Fruit fly (Drosophila melanogaster) whole organism, embryonic: ENCODE measurements around the gene h-cup.

ENCODE experiments used
- Ada2b ChIP-seq: fragments of 200-800 bp; sonication (Bioruptor generic); IDR thresholded peaks from 2 replicates; pipeline ENCODE4 v1.3.6; 2022; ENCODE audit warnings: missing biosample characterization, missing genetic modification characterization
- Adf1 ChIP-seq: fragments of 200-800 bp; sonication (Bioruptor generic); IDR thresholded peaks from 2 replicates; pipeline ENCODE4 v1.3.6; 2022; ENCODE audit warnings: missing biosample characterization, missing genetic modification characterization
- Atf6 ChIP-seq: fragments of 200-800 bp; sonication (Bioruptor generic); IDR thresholded peaks from 2 replicates; pipeline ENCODE4 v1.3.6; 2022; ENCODE audit warnings: missing biosample characterization, missing genetic modification characterization
- CG1024 ChIP-seq: fragments of 200-800 bp; sonication (Bioruptor generic); IDR thresholded peaks from 2 replicates; pipeline ENCODE4 v1.3.6; 2022; ENCODE audit warnings: missing biosample characterization, missing genetic modification characterization
- CG10321 ChIP-seq: fragments of 200-800 bp; sonication (Bioruptor generic); IDR thresholded peaks from 2 replicates; pipeline ENCODE4 v1.3.6; 2022; ENCODE audit warnings: missing biosample characterization, missing genetic modification characterization
- CG10366 ChIP-seq: fragments of 200-800 bp; sonication (Bioruptor generic); IDR thresholded peaks from 2 replicates; pipeline ENCODE4 v1.3.6; 2022; ENCODE audit warnings: missing biosample characterization, missing genetic modification characterization
- CG10979 ChIP-seq: fragments of 200-800 bp; sonication (Bioruptor generic); optimal IDR thresholded peaks from 2 replicates; lab custom pipeline; 2018; ENCODE audit warnings: missing biosample characterization, mild to moderate bottlenecking, missing genetic modification characterization, moderate library complexity
- CG12104 ChIP-seq: fragments of 200-800 bp; sonication (Bioruptor generic); optimal IDR thresholded peaks from 3 replicates; lab custom pipeline; 2016; ENCODE audit warnings: missing biosample characterization, missing genetic modification characterization
- CG1233 ChIP-seq: fragments of 200-800 bp; sonication (Bioruptor generic); optimal IDR thresholded peaks from 4 replicates; lab custom pipeline; 2018; ENCODE audit warnings: missing biosample characterization, mild to moderate bottlenecking, missing genetic modification characterization
- CG13296 ChIP-seq: fragments of 200-800 bp; sonication (Bioruptor generic); optimal IDR thresholded peaks from 3 replicates; lab custom pipeline; 2018; ENCODE audit warnings: missing biosample characterization, mild to moderate bottlenecking, missing genetic modification characterization
- CG14441 ChIP-seq: fragments of 200-800 bp; sonication (Bioruptor generic); IDR thresholded peaks from 2 replicates; pipeline ENCODE4 v1.3.6; 2022; ENCODE audit warnings: missing biosample characterization, missing genetic modification characterization
- CG14667 ChIP-seq: fragments of 200-800 bp; sonication (Bioruptor generic); IDR thresholded peaks from 2 replicates; pipeline ENCODE4 v1.3.6; 2022; ENCODE audit warnings: missing biosample characterization, missing genetic modification characterization
- CG15011 ChIP-seq: fragments of 200-800 bp; sonication (Bioruptor generic); optimal IDR thresholded peaks from 3 replicates; lab custom pipeline; 2018; ENCODE audit warnings: missing biosample characterization, mild to moderate bottlenecking, missing genetic modification characterization
- CG17328 ChIP-seq: fragments of 200-800 bp; sonication (Bioruptor generic); IDR thresholded peaks from 2 replicates; pipeline ENCODE4 v1.3.6; 2022; ENCODE audit warnings: missing biosample characterization, missing genetic modification characterization
- CG30403 ChIP-seq: fragments of 200-800 bp; sonication (Bioruptor generic); optimal IDR thresholded peaks from 3 replicates; lab custom pipeline; 2016; ENCODE audit warnings: missing biosample characterization, missing genetic modification characterization
- CG32532 ChIP-seq: fragments of 200-800 bp; sonication (Bioruptor generic); IDR thresholded peaks from 2 replicates; pipeline ENCODE4 v1.3.6; 2022; ENCODE audit warnings: missing biosample characterization, missing genetic modification characterization
- CG32767 ChIP-seq: fragments of 200-800 bp; sonication (Bioruptor generic); IDR thresholded peaks from 2 replicates; pipeline ENCODE4 v1.3.6; 2022; ENCODE audit warnings: missing biosample characterization, missing genetic modification characterization
- CG3838 ChIP-seq: fragments of 200-800 bp; sonication (Bioruptor generic); optimal IDR thresholded peaks from 3 replicates; lab custom pipeline; 2016; ENCODE audit warnings: missing biosample characterization, missing genetic modification characterization
- CG6254 ChIP-seq: fragments of 200-800 bp; sonication (Bioruptor generic); optimal IDR thresholded peaks from 3 replicates; lab custom pipeline; 2017; ENCODE audit warnings: mild to moderate bottlenecking, missing biosample characterization, missing genetic modification reagents, missing genetic modification characterization
- CG6683 ChIP-seq: fragments of 200-800 bp; sonication (Bioruptor generic); optimal IDR thresholded peaks from 2 replicates; lab custom pipeline; 2017; ENCODE audit warnings: missing biosample characterization, mild to moderate bottlenecking, missing genetic modification characterization, missing genetic modification reagents
- CG6765 ChIP-seq: fragments of 200-800 bp; sonication (Bioruptor generic); optimal IDR thresholded peaks from 3 replicates; lab custom pipeline; 2017; ENCODE audit warnings: missing biosample characterization, mild to moderate bottlenecking, missing genetic modification characterization
- CG9876 ChIP-seq: fragments of 200-800 bp; sonication (Bioruptor generic); optimal IDR thresholded peaks from 2 replicates; lab custom pipeline; 2016; ENCODE audit warnings: missing biosample characterization, missing genetic modification characterization
- Camta ChIP-seq: fragments of 200-800 bp; sonication (Bioruptor generic); optimal IDR thresholded peaks from 2 replicates; lab custom pipeline; 2016; ENCODE audit warnings: missing biosample characterization, missing genetic modification characterization
- Dbx ChIP-seq: fragments of 200-800 bp; sonication (Bioruptor generic); IDR thresholded peaks from 3 replicates; pipeline ENCODE4 v1.3.6; 2022; ENCODE audit warnings: missing biosample characterization, missing genetic modification characterization
- Drgx ChIP-seq: fragments of 200-800 bp; sonication (Bioruptor generic); IDR thresholded peaks from 2 replicates; pipeline ENCODE4 v1.3.6; 2022; ENCODE audit warnings: missing biosample characterization, missing genetic modification characterization
- Elba2 ChIP-seq: fragments of 200-800 bp; sonication (Bioruptor generic); optimal IDR thresholded peaks from 3 replicates; lab custom pipeline; 2016; ENCODE audit warnings: missing biosample characterization, missing genetic modification characterization
- Ets65A ChIP-seq: fragments of 200-800 bp; sonication (Bioruptor generic); peaks from one replicate; lab custom pipeline; 2016; ENCODE audit warnings: missing biosample characterization, missing genetic modification characterization
- Fer1 ChIP-seq: fragments of 200-800 bp; sonication (Bioruptor generic); optimal IDR thresholded peaks from 2 replicates; lab custom pipeline; 2017; ENCODE audit warnings: missing biosample characterization, mild to moderate bottlenecking, missing genetic modification characterization
- Fer2 ChIP-seq: fragments of 200-800 bp; sonication (Bioruptor generic); optimal IDR thresholded peaks from 2 replicates; lab custom pipeline; 2018; ENCODE audit warnings: missing biosample characterization, mild to moderate bottlenecking, missing genetic modification characterization, moderate library complexity
- Hr3 ChIP-seq: fragments of 200-800 bp; sonication (Bioruptor generic); optimal IDR thresholded peaks from 3 replicates; lab custom pipeline; 2016; ENCODE audit warnings: missing biosample characterization, missing genetic modification characterization
- Hr39 ChIP-seq: fragments of >200 bp; optimal IDR thresholded peaks from 2 replicates; lab custom pipeline; 2017
- Hsf ChIP-seq: fragments of 200-800 bp; sonication (Bioruptor generic); optimal IDR thresholded peaks from 3 replicates; lab custom pipeline; 2016; ENCODE audit warnings: missing biosample characterization, missing genetic modification characterization
- Meics ChIP-seq: fragments of 200-800 bp; sonication (Bioruptor generic); optimal IDR thresholded peaks from 2 replicates; lab custom pipeline; 2017; ENCODE audit warnings: missing biosample characterization, mild to moderate bottlenecking, missing genetic modification characterization
- Rfx ChIP-seq: fragments of 200-800 bp; sonication (Bioruptor generic); IDR thresholded peaks from 2 replicates; pipeline ENCODE4 v1.3.6; 2022; ENCODE audit warnings: missing biosample characterization, missing genetic modification characterization
- Rx ChIP-seq: fragments of 200-800 bp; sonication (Bioruptor generic); IDR thresholded peaks from 2 replicates; pipeline ENCODE4 v1.3.6; 2022; ENCODE audit warnings: missing biosample characterization, missing genetic modification characterization
- Sox100B ChIP-seq: fragments of 200-800 bp; sonication (Bioruptor generic); optimal IDR thresholded peaks from 3 replicates; lab custom pipeline; 2018; ENCODE audit warnings: missing biosample characterization, mild to moderate bottlenecking, missing genetic modification characterization
- bab2 ChIP-seq: fragments of 200-800 bp; sonication (Bioruptor generic); optimal IDR thresholded peaks from 2 replicates; lab custom pipeline; 2016; ENCODE audit warnings: missing biosample characterization, missing genetic modification characterization
- ems ChIP-seq: fragments of 200-800 bp; sonication (Bioruptor generic); optimal IDR thresholded peaks from 3 replicates; lab custom pipeline; 2016; ENCODE audit warnings: missing biosample characterization, missing genetic modification characterization
- esg ChIP-seq: fragments of 200-800 bp; sonication (Bioruptor generic); conservative IDR thresholded peaks from 2 replicates; pipeline ENCODE4 v1.3.6; 2022; ENCODE audit warnings: missing biosample characterization, missing genetic modification characterization
- ewg ChIP-seq: fragments of 200-800 bp; sonication (Bioruptor generic); optimal IDR thresholded peaks from 3 replicates; lab custom pipeline; 2017; ENCODE audit warnings: mild to moderate bottlenecking, missing biosample characterization, missing genetic modification reagents, missing genetic modification characterization
- exex ChIP-seq: fragments of 200-800 bp; sonication (Bioruptor generic); optimal IDR thresholded peaks from 4 replicates; lab custom pipeline; 2018; ENCODE audit warnings: missing biosample characterization, mild to moderate bottlenecking, missing genetic modification characterization, moderate library complexity
- fd3F ChIP-seq: fragments of 200-800 bp; sonication (Bioruptor generic); optimal IDR thresholded peaks from 2 replicates; lab custom pipeline; 2018; ENCODE audit warnings: missing biosample characterization, mild to moderate bottlenecking, missing genetic modification characterization, moderate library complexity
- gem ChIP-seq: fragments of 200-800 bp; sonication (Bioruptor generic); optimal IDR thresholded peaks from 2 replicates; lab custom pipeline; 2019; ENCODE audit warnings: missing biosample characterization, mild to moderate bottlenecking, missing genetic modification characterization, moderate library complexity
- hth ChIP-seq: fragments of >200 bp; optimal IDR thresholded peaks from 2 replicates; lab custom pipeline; 2017; ENCODE audit warnings: inconsistent platforms
- org-1 ChIP-seq: fragments of 200-800 bp; sonication (Bioruptor generic); optimal IDR thresholded peaks from 2 replicates; lab custom pipeline; 2017; ENCODE audit warnings: missing biosample characterization, missing genetic modification characterization
- peb ChIP-seq: fragments of 200-800 bp; sonication (Bioruptor generic); IDR thresholded peaks from 2 replicates; pipeline ENCODE4 v1.3.6; 2022; ENCODE audit warnings: missing biosample characterization, missing genetic modification characterization
- phol ChIP-seq: fragments of 200-800 bp; sonication (Bioruptor generic); optimal IDR thresholded peaks from 3 replicates; lab custom pipeline; 2018; ENCODE audit warnings: missing biosample characterization, mild to moderate bottlenecking, missing genetic modification characterization, moderate library complexity
- pum ChIP-seq: fragments of 200-800 bp; sonication (Bioruptor generic); optimal IDR thresholded peaks from 2 replicates; lab custom pipeline; 2016; ENCODE audit warnings: missing biosample characterization, missing genetic modification characterization
- ranshi ChIP-seq: fragments of 200-800 bp; sonication (Bioruptor generic); IDR thresholded peaks from 2 replicates; pipeline ENCODE4 v1.3.6; 2022; ENCODE audit warnings: missing biosample characterization, missing genetic modification characterization
- run ChIP-seq: fragments of 200-800 bp; sonication (Bioruptor generic); optimal IDR thresholded peaks from 3 replicates; lab custom pipeline; 2018; ENCODE audit warnings: missing biosample characterization, mild to moderate bottlenecking, missing genetic modification characterization
- sens ChIP-seq: fragments of 200-800 bp; sonication (Bioruptor generic); peaks from one replicate; lab custom pipeline; 2016; ENCODE audit warnings: missing biosample characterization, missing genetic modification characterization
- stc ChIP-seq: fragments of 200-800 bp; sonication (Bioruptor generic); IDR thresholded peaks from 2 replicates; pipeline ENCODE4 v1.3.6; 2022; ENCODE audit warnings: missing biosample characterization, missing genetic modification characterization
- zf30C ChIP-seq: fragments of 200-800 bp; sonication (Bioruptor generic); optimal IDR thresholded peaks from 3 replicates; lab custom pipeline; 2018; ENCODE audit warnings: missing biosample characterization, mild to moderate bottlenecking, missing genetic modification characterization

h-cup gene

dm6 chr3R:15366839-15367238 lies 15.9 kb downstream of the h-cup start:
- TF ChIP-seq Hsf, result no peak
- TF ChIP-seq CG1024 (GFP tag; lab: Robert Waterston, UW), result no peak
- TF ChIP-seq esg (GFP tag; lab: Robert Waterston, UW), result peak; percentile 45; the same call in 1 of the 2 replicates
- TF ChIP-seq stc, result 0 out of 2 replicates have a peak, but pooled peaks have one; percentile 27
- TF ChIP-seq Dbx (GFP tag; lab: Robert Waterston, UW), result 0 out of 3 replicates have a peak, but pooled peaks have one; percentile 29
- TF ChIP-seq hth (lab: Kevin White, UChicago), result no peak
- no peak for TF ChIP-seq Elba2 (GFP tag; lab: Kevin White, UChicago)
- peak; percentile 75 for TF ChIP-seq sens
- peak; percentile 37; the same call in 1 of the 2 replicates for TF ChIP-seq CG32532 (GFP tag; lab: Robert Waterston, UW)
- no peak for TF ChIP-seq CG6254 (GFP tag; lab: Kevin White, UChicago)
- TF ChIP-seq Fer2 (tag; lab: Kevin White, UChicago), result no peak
- peak; percentile 59 for TF ChIP-seq Fer1 (GFP tag; lab: Kevin White, UChicago)
- no peak for TF ChIP-seq peb (GFP tag; lab: Robert Waterston, UW)
- TF ChIP-seq CG30403 (GFP tag; lab: Kevin White, UChicago), result peak; percentile 63
- TF ChIP-seq Sox100B (GFP tag; lab: Kevin White, UChicago), result no peak
- TF ChIP-seq CG15011 (GFP tag; lab: Kevin White, UChicago), result no peak
- TF ChIP-seq CG14667 (GFP tag; lab: Robert Waterston, UW), result no peak
- TF ChIP-seq CG10366 (GFP tag; lab: Robert Waterston, UW), result peak; percentile 62
- peak; percentile 8 for TF ChIP-seq CG6765 (GFP tag; lab: Kevin White, UChicago)
- no peak for TF ChIP-seq CG12104 (GFP tag; lab: Kevin White, UChicago)
- peak; percentile 8 for TF ChIP-seq fd3F (GFP tag; lab: Kevin White, UChicago)
- 0 out of 2 replicates have a peak, but pooled peaks have one; percentile 8 for TF ChIP-seq CG10321 (GFP tag; lab: Robert Waterston, UW)
- no peak for TF ChIP-seq pum (GFP tag; lab: Kevin White, UChicago)
- TF ChIP-seq CG10979, result peak; percentile 44
- no peak for TF ChIP-seq Rx (GFP tag; lab: Robert Waterston, UW)
- peak; percentile 83 for TF ChIP-seq ewg (GFP tag; lab: Kevin White, UChicago)
- TF ChIP-seq Atf6 (GFP tag; lab: Robert Waterston, UW), result 0 out of 2 replicates have a peak, but pooled peaks have one; percentile 10
- peak; percentile 56 for TF ChIP-seq zf30C (GFP tag; lab: Kevin White, UChicago)
- peak; percentile 51 for TF ChIP-seq CG14441 (GFP tag; lab: Robert Waterston, UW)
- TF ChIP-seq Drgx (GFP tag; lab: Robert Waterston, UW), result peak; percentile 64
- TF ChIP-seq CG13296 (GFP tag; lab: Kevin White, UChicago), result peak; percentile 20
- peak; percentile 68 for TF ChIP-seq Ets65A (GFP tag; lab: Kevin White, UChicago)
- TF ChIP-seq bab2 (GFP tag; lab: Kevin White, UChicago), result no peak
- TF ChIP-seq Hr39 (lab: Kevin White, UChicago), result no peak
- peak; percentile 9; the same call in 1 of the 2 replicates for TF ChIP-seq CG32767 (GFP tag; lab: Robert Waterston, UW)
- TF ChIP-seq CG3838, result no peak
- TF ChIP-seq org-1 (GFP tag; lab: Kevin White, UChicago), result no peak
- TF ChIP-seq Camta (GFP tag; lab: Kevin White, UChicago), result no peak
- TF ChIP-seq Meics (GFP tag; lab: Kevin White, UChicago), result peak; percentile 13
- peak; percentile 39 for TF ChIP-seq Rfx (GFP tag; lab: Robert Waterston, UW)
- TF ChIP-seq ems (GFP tag; lab: Kevin White, UChicago), result peak; percentile 11
- peak; percentile 8 for TF ChIP-seq CG6683
- TF ChIP-seq CG9876, result no peak
- TF ChIP-seq Adf1, result 0 out of 2 replicates have a peak, but pooled peaks have one; percentile 11
- peak; percentile 20; the same call in 1 of the 2 replicates for TF ChIP-seq Ada2b (GFP tag; lab: Robert Waterston, UW)
- TF ChIP-seq exex, result no peak
- peak; percentile 11 for TF ChIP-seq Hr3
- peak; percentile 32 for TF ChIP-seq phol
- peak; percentile 59 for TF ChIP-seq CG17328 (GFP tag; lab: Robert Waterston, UW)
- TF ChIP-seq CG1233 (GFP tag; lab: Kevin White, UChicago), result no peak
- no peak for TF ChIP-seq run (tag; lab: Kevin White, UChicago)
- TF ChIP-seq ranshi (GFP tag; lab: Robert Waterston, UW), result peak; percentile 41; the same call in 1 of the 2 replicates
- peak; percentile 82 for TF ChIP-seq gem
